Fruit fly (Drosophila melanogaster): ENCODE data around the gene Wnt5.

The Wnt5 gene

dm6 chrX:18533308-18533707 is 28.1 kb upstream of the Wnt5 start (continued):
- TF ChIP-seq ftz-f1 (GFP tag; optimal IDR thresholded peaks at IDR 0.05) (no peak), sima (GFP tag; optimal IDR thresholded peaks at IDR 0.05) (no peak), CG31441 (GFP tag; IDR thresholded peaks at IDR 0.05) (0 out of 2 replicates have a peak, but pooled peaks have one; percentile 37), slou (GFP tag; optimal IDR thresholded peaks at IDR 0.05) (peak; percentile 22), CG15514 (GFP tag; optimal IDR thresholded peaks at IDR 0.05) (no peak), CG4404 (GFP tag; IDR thresholded peaks at IDR 0.05) (no peak), ro (GFP tag; IDR thresholded peaks at IDR 0.05) (0 out of 2 replicates have a peak, but pooled peaks have one; percentile 29), CG2202 (tag; optimal IDR thresholded peaks at IDR 0.05) (no peak), CG6689 (GFP tag; IDR thresholded peaks at IDR 0.05) (peak; percentile 30; the same call in 1 of the 2 replicates), dysf (GFP tag; IDR thresholded peaks at IDR 0.05) (0 out of 3 replicates have a peak, but pooled peaks have one; percentile 34), Chrac-16 (GFP tag; optimal IDR thresholded peaks at IDR 0.05) (peak; percentile 7), Sox102F (GFP tag; optimal IDR thresholded peaks at IDR 0.05) (peak; percentile 43), sug (tag; optimal IDR thresholded peaks at IDR 0.05) (no peak), CG12391 (tag; optimal IDR thresholded peaks at IDR 0.05) (peak; percentile 42), unpg (GFP tag; optimal IDR thresholded peaks at IDR 0.05) (peak; percentile 34), CG2120 (GFP tag; optimal IDR thresholded peaks at IDR 0.05) (peak; percentile 1), CG9437 (GFP tag; optimal IDR thresholded peaks at IDR 0.05) (peak; percentile 15), CG2129 (GFP tag; IDR thresholded peaks at IDR 0.05; ENCODE audit: partially characterized antibody) (no peak), Blimp-1 (GFP tag; optimal IDR thresholded peaks at IDR 0.05) (peak; percentile 31), bab2 (GFP tag; optimal IDR thresholded peaks at IDR 0.05) (peak; percentile 47), knrl (GFP tag; IDR thresholded peaks at IDR 0.05; ENCODE audit: partially characterized antibody) (no peak), twi (tag; optimal IDR thresholded peaks at IDR 0.05) (peak; percentile 8), az2 (GFP tag; optimal IDR thresholded peaks at IDR 0.05) (peak; percentile 13), ci (GFP tag; IDR thresholded peaks at IDR 0.05) (peak; percentile 43; the same call in 2 of the 3 replicates), CG6254 (GFP tag; optimal IDR thresholded peaks at IDR 0.05) (no peak), Xrp1 (GFP tag; IDR thresholded peaks at IDR 0.05) (peak; percentile 41; the same call in 1 of the 2 replicates), Hr3 (GFP tag; optimal IDR thresholded peaks at IDR 0.05) (peak; percentile 41), gcm (GFP tag; optimal IDR thresholded peaks at IDR 0.05) (peak; percentile 19), seq (GFP tag; IDR thresholded peaks at IDR 0.05) (no peak), phol (tag; optimal IDR thresholded peaks at IDR 0.05) (peak; percentile 46), ATbp (GFP tag; optimal IDR thresholded peaks at IDR 0.05) (peak; percentile 60), CG7928 (GFP tag; optimal IDR thresholded peaks at IDR 0.05) (no peak), pros (GFP tag; optimal IDR thresholded peaks at IDR 0.05) (no peak), CG6272 (GFP tag; IDR thresholded peaks at IDR 0.05) (no peak), bcd (GFP tag; optimal IDR thresholded peaks at IDR 0.05) (no peak), gce (GFP tag; IDR thresholded peaks at IDR 0.05) (no peak)

- no peak for TF ChIP-seq D (optimal IDR thresholded peaks at IDR 0.05)
- TF ChIP-seq D (GFP tag; optimal IDR thresholded peaks at IDR 0.05): no peak
- peak; percentile 7 for TF ChIP-seq gfzf (GFP tag; optimal IDR thresholded peaks at IDR 0.05)
- TF ChIP-seq Bdp1 (GFP tag; optimal IDR thresholded peaks at IDR 0.05): no peak
Measured at dm6 chrX:18528166-18528733, 23.0 kb upstream of the Wnt5 start, which contains the start of the genes CG15042 and CG15047. CG15042 (minus strand) TSS chrX:18528266. CG15047 (plus strand) TSS chrX:18528683.

All from whole organism, embryonic.